Fruit fly (Drosophila melanogaster): Measurements from ENCODE around the gene MRG15.

The MRG15 gene

dm6 chr3R:15277926-15278869 lies at the start of gene MRG15, which contains the start of gene Tm1:
Gene MRG15, minus strand, starts transcription at chr3R:15278109.
Gene Tm1, plus strand, starts transcription at chr3R:15278220.
- no peak for TF ChIP-seq noc (tag; optimal IDR thresholded peaks at IDR 0.05)

- no peak for TF ChIP-seq noc (tag; optimal IDR thresholded peaks at IDR 0.05)
Observed at dm6 chr3R:15320747-15321085, 42.8 kb upstream of the MRG15 start, which contains the start of gene ear. Gene ear, plus strand, starts transcription at chr3R:15320756.

dm6 chr3R:15319912-15320746 lies 42.2 kb upstream of the MRG15 start, which contains the start of the genes CG6276 and CG44040:
Gene CG6276, minus strand, starts transcription at chr3R:15320069.
Gene CG44040, plus strand, starts transcription at chr3R:15320378.
- TF ChIP-seq noc (tag; optimal IDR thresholded peaks at IDR 0.05), result peak; percentile 62

dm6 chr3R:15316326-15316725 lies 38.4 kb upstream of the MRG15 start, which contains the start of gene CG14866:
Gene CG14866, plus strand, starts transcription at chr3R:15316471.
- TF ChIP-seq noc (tag; optimal IDR thresholded peaks at IDR 0.05), result no peak

- no peak for TF ChIP-seq noc (tag; optimal IDR thresholded peaks at IDR 0.05)
Observed at dm6 chr3R:15313836-15314235, 35.9 kb upstream of the MRG15 start.

dm6 chr3R:15310695-15311094 lies 32.8 kb upstream of the MRG15 start:
- TF ChIP-seq noc (tag; optimal IDR thresholded peaks at IDR 0.05), result no peak

- no peak for TF ChIP-seq noc (tag; optimal IDR thresholded peaks at IDR 0.05)
Observed at dm6 chr3R:15309924-15310323, 32.0 kb upstream of the MRG15 start, which contains the start of gene Tm2. Gene Tm2, plus strand, starts transcription at chr3R:15310193.

- no peak for TF ChIP-seq noc (tag; optimal IDR thresholded peaks at IDR 0.05)
Observed at dm6 chr3R:15305246-15305645, 27.3 kb upstream of the MRG15 start.

- peak; percentile 51 for TF ChIP-seq noc (tag; optimal IDR thresholded peaks at IDR 0.05)
Observed at dm6 chr3R:15297904-15298303, 20.0 kb upstream of the MRG15 start.

- TF ChIP-seq noc (tag; optimal IDR thresholded peaks at IDR 0.05), result no peak
Observed at dm6 chr3R:15293878-15294350, 16.0 kb upstream of the MRG15 start.

- peak; percentile 59 for TF ChIP-seq noc (tag; optimal IDR thresholded peaks at IDR 0.05)
Observed at dm6 chr3R:15293005-15293877, 15.3 kb upstream of the MRG15 start.

dm6 chr3R:15292241-15293004 lies 14.5 kb upstream of the MRG15 start:
- no peak for TF ChIP-seq noc (tag; optimal IDR thresholded peaks at IDR 0.05)

dm6 chr3R:15291551-15292223 lies 13.8 kb upstream of the MRG15 start:
- TF ChIP-seq noc (tag; optimal IDR thresholded peaks at IDR 0.05), result peak; percentile 23

- TF ChIP-seq noc (tag; optimal IDR thresholded peaks at IDR 0.05), result peak; percentile 51
Observed at dm6 chr3R:15290642-15291118, 12.8 kb upstream of the MRG15 start, which contains the start of gene CG45218. Gene CG45218, minus strand, starts transcription at chr3R:15290799.
